Fruit fly (Drosophila melanogaster) whole organism, prepupa: Measurements from ENCODE around the gene moody.

ENCODE experiments used
- CG15336 ChIP-seq: fragments of 200-800 bp; sonication (Bioruptor generic); IDR thresholded peaks from 2 replicates; pipeline ENCODE4 v1.3.6; 2022; ENCODE audit warnings: missing biosample characterization, missing genetic modification characterization
- CG6276 ChIP-seq: fragments of 200-800 bp; sonication (Bioruptor generic); optimal IDR thresholded peaks from 2 replicates; lab custom pipeline; 2017; ENCODE audit warnings: missing biosample characterization, mild to moderate bottlenecking, missing genetic modification characterization
- CG6808 ChIP-seq: fragments of 200-800 bp; sonication (Bioruptor generic); optimal IDR thresholded peaks from 3 replicates; lab custom pipeline; 2017; ENCODE audit warnings: missing biosample characterization, missing genetic modification characterization, mild to moderate bottlenecking, moderate library complexity, missing genetic modification reagents
- CG6854 ChIP-seq: fragments of 200-800 bp; sonication (Bioruptor generic); optimal IDR thresholded peaks from 2 replicates; lab custom pipeline; 2017; ENCODE audit warnings: missing biosample characterization, mild to moderate bottlenecking, missing genetic modification characterization
- achi ChIP-seq: fragments of 200-800 bp; sonication (Bioruptor generic); optimal IDR thresholded peaks from 3 replicates; lab custom pipeline; 2016; ENCODE audit warnings: missing biosample characterization, missing genetic modification characterization
- fkh ChIP-seq: fragments of 200-800 bp; sonication (Bioruptor generic); optimal IDR thresholded peaks from 3 replicates; lab custom pipeline; 2017; ENCODE audit warnings: missing biosample characterization, mild to moderate bottlenecking, missing genetic modification characterization, moderate library complexity
- ss ChIP-seq, 2 experiments: fragments of 200-800 bp; sonication (Bioruptor generic); optimal IDR thresholded peaks; 2 replicates in 1 of 2; 3 replicates in 1 of 2; lab custom pipeline; 2017 to 2018; ENCODE audit warnings: mild to moderate bottlenecking in 2 of 2, missing biosample characterization in 2 of 2, missing genetic modification characterization in 2 of 2, moderate library complexity in 1 of 2

DNA sequence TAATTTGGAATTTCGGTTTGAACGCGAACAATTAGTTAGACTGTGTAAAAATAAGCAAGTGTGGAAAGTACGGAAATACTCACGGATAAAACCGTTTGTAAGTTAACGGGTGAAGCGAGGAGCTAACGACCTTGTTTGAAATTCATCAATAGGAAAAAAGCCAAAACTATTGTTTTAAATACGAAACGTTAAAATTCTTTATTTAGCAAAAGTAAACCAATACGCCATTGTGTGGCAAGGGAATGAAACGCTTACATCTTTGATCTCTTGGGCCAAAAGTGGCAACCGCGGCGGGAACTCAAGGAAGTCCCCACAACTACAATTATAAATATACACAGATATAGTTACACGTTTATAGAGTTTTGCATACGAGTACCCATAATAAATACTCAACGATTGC lies 16.3 kb upstream of the moody start, which contains the start of gene CG14054:
- TF ChIP-seq achi (GFP tag; lab: Kevin White, UChicago) (no peak), fkh (GFP tag; lab: Kevin White, UChicago) (no peak), CG6854 (GFP tag; lab: Kevin White, UChicago) (no peak), CG6276 (GFP tag; lab: Kevin White, UChicago) (no peak), ss (GFP tag; optimal IDR thresholded peaks at IDR 0.05; lab: Kevin White, UChicago) (no peak), CG6808 (GFP tag; lab: Kevin White, UChicago) (no peak), CG15336 (no peak)
